Worm (Caenorhabditis elegans) whole organism, dauer: Measurements from ENCODE around the gene rfk-1.

Experiments used
- unc-62 ChIP-seq: sonication (generic microtip); optimal IDR thresholded peaks from 2 replicates; lab custom pipeline; 2017; ENCODE audit warnings: missing biosample characterization, missing genetic modification reagents, missing genetic modification characterization

rfk-1 gene

ce11 chrIV:10409377-10409776 lies at the start of gene rfk-1:
Gene rfk-1, minus strand, starts transcription at chrIV:10409477.
- TF ChIP-seq unc-62 (GFP tag; lab: Kevin White, UChicago): no peak

DNA sequence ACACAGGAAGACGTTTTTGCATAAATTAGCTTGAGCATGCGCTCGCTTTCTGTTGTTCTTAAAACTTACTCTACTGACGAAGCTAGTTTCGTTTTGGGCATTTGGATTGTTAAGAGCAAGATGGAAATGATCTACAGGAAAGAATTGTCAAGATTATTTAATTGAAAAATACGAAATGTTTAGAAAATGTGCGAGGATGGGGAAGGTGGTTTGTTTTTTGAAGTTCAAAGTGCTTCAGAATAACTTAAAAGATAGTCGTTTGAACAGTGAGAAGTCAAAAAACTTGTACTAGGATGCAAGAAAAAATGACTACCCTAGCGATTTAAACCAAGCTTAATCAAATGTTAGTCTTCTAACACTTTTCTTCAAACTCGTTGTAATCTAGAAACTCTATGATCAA lies 47.9 kb upstream of the rfk-1 start, which contains the start of gene srb-17:
TSS of gene srb-17 (minus strand) at position 101 of the 400 bp plus-strand sequence.
- no peak for TF ChIP-seq unc-62 (GFP tag; lab: Kevin White, UChicago)

ce11 chrIV:10453001-10453400 lies 43.7 kb upstream of the rfk-1 start, which contains the start of gene F01D4.8:
Gene F01D4.8, minus strand, starts transcription at chrIV:10453101.
- no peak for TF ChIP-seq unc-62 (GFP tag; lab: Kevin White, UChicago)

DNA sequence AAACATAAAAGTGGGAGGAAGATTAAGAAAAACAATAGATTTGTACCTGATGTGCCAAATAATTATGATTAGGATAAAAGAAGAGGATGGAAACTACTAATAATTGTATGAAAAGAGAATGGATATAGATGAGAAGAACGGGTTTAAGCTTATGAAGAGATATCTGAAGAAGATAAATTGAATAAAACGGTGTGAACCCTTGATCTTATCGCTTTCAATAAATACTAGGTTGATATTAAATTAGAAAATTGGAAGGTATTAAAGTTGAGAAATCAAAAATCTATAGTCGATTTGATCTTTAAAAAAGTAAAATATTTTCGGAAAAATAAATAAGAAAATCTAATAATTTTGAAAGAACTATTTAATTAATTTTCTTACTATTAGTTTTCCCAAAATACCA lies 40.5 kb upstream of the rfk-1 start, which contains the start of gene F13B12.4:
TSS of gene F13B12.4 (minus strand) at position 101 of the 400 bp plus-strand sequence.
- no peak for TF ChIP-seq unc-62 (GFP tag; lab: Kevin White, UChicago)

DNA sequence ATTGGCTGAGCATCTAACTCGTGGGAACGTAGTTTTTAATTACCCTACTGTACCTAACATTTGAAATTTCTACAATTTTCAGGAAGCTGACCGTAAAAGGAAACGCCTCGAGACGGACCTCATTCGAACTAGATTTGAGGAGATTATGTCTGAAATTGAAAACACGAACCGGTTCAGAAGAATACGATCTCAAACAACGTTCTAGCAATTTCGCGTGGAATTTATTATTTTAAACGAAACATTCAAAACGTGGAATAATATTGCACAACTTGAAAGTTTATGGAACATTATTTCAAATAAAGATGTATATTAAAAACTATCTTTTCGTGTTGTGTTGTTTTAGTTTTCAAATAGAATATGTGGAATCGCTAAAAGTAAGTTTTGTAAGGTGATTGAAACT lies 34.2 kb upstream of the rfk-1 start, which contains the start of gene F13B12.7:
TSS of gene F13B12.7 (plus strand) at position 301 of the 400 bp plus-strand sequence.
- TF ChIP-seq unc-62 (GFP tag; lab: Kevin White, UChicago): no peak

DNA sequence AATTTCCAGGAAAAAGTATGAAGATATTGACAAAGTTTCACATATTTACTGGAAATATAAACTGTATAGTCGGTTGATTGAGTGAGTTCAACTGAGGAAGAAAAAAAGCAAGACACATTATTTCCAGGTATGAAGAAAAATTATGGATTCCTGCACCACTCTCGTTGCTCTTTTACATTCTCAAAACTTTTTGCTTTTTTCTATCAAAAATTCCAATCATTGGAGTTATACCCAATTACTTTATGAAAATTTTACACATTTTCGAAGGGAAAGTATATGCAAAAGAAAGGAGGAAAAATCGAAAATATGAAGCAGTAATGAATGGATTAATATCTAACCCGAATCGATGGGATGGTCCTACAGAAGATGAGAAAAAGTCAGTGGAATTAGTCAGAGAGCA lies 33.6 kb upstream of the rfk-1 start:
- TF ChIP-seq unc-62 (GFP tag; lab: Kevin White, UChicago): no peak

DNA sequence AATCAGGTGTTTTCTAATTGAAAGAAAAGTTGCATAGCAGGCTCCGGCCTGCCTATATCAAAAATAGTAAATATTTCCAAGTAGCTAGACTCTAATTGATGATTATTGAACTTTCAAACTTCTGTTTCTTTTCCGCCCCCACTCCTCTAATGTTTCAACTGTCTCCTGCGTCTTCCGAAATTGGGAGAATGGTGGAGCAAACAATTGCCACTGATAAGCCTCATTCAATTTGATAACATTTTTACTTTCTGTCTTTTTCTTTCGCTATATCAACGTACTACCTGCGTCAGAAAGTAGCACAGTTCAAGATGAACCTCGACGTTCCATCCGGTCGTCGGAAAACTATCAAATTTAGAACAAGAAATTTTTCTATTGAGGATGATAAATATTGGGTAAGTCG lies 29.6 kb upstream of the rfk-1 start, which contains the start of gene F13B12.3:
TSS of gene F13B12.3 (plus strand) at position 223 of the 400 bp plus-strand sequence.
- no peak for TF ChIP-seq unc-62 (GFP tag; lab: Kevin White, UChicago)

ce11 chrIV:10437114-10437513 lies 27.8 kb upstream of the rfk-1 start:
- TF ChIP-seq unc-62 (GFP tag; lab: Kevin White, UChicago): no peak

- TF ChIP-seq unc-62 (GFP tag; lab: Kevin White, UChicago): no peak
Observed at ce11 chrIV:10436401-10436800, 27.1 kb upstream of the rfk-1 start, which contains the start of gene ins-1. Gene ins-1, plus strand, starts transcription at chrIV:10436701.

DNA sequence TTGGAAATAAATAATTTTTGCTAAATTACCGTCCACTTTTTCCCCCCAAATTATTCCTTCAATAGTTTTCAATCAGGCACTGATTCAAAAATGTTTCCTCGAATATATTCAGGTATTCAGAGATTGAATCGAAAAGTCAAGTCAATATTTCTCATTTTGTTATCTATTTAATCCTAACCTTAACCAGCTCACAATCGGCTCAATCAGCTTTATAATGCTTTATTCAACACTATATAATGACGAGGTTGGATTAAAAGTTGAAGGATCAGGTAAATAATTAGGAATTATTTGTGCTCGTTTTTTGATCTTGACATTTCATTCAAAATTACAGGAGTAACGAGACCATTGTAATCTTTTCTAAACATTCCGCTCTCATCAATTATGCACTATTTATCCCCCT lies 21.2 kb upstream of the rfk-1 start:
- TF ChIP-seq unc-62 (GFP tag; lab: Kevin White, UChicago): no peak

DNA sequence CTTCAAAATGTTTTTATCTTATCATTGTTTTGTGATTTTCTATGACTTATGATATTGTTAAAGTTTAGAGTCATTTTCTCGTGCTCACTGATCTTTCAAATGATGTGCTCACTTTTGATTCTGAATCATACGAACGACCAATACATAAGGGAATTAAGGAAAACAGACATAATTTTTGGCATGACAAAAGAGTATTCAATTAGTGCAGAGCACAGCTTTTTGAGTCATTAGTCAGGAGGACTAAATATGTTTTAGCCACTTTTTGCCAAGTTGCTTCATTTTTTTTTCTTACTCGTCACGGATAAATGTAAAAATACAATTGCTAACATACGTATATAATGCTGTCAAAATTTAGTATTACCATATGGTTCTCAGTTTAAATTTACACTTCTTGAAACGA lies 19.9 kb upstream of the rfk-1 start, which contains the start of gene F13B12.2:
TSS of gene F13B12.2 (minus strand) at position 2 of the 400 bp plus-strand sequence.
- no peak for TF ChIP-seq unc-62 (GFP tag; lab: Kevin White, UChicago)

ce11 chrIV:10425129-10425528 lies 15.9 kb upstream of the rfk-1 start:
- TF ChIP-seq unc-62 (GFP tag; lab: Kevin White, UChicago): no peak

DNA sequence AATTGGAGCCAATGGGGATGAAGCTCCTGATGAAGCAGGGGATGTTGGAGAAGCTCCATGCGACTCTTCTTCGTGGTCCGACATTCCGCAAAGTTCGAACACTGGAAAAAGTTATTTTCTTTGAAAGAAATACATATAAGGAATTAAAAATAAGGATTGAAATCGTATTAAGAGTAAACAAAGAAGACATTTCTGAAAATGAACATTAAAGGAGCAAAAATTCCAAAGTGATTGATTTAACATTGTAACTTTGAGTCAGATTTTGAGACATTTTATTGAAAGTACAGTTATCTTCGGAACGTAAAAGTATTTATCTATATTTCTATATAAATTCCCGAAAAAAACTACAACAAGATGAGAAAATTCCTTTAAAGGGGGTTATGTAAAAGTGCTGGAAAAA lies 15.3 kb upstream of the rfk-1 start, which contains the start of gene F13B12.1:
TSS of gene F13B12.1 (minus strand) at position 101 of the 400 bp plus-strand sequence.
- TF ChIP-seq unc-62 (GFP tag; lab: Kevin White, UChicago): no peak

- TF ChIP-seq unc-62 (GFP tag; lab: Kevin White, UChicago): no peak
Observed at ce11 chrIV:10422230-10422629, 13.0 kb upstream of the rfk-1 start.

DNA sequence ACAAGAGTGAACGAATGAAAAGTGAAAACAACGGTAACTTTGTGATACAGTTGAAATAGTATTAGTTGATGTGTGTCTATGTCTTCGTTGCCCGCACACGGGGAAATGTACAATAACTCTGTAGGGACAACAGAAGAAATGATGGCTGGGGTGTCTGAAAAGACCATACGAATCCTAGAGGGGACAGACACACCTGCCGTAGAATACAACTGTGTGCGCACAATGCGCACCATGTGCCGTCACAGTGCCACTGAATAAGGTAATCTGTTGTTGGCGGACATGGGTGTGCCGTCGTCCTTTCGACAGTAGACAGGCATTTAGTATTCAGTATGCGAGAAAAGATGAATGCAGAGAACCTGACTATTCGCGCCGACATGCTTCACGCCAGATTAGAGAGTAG lies 12.0 kb upstream of the rfk-1 start:
- TF ChIP-seq unc-62 (GFP tag; lab: Kevin White, UChicago): no peak

DNA sequence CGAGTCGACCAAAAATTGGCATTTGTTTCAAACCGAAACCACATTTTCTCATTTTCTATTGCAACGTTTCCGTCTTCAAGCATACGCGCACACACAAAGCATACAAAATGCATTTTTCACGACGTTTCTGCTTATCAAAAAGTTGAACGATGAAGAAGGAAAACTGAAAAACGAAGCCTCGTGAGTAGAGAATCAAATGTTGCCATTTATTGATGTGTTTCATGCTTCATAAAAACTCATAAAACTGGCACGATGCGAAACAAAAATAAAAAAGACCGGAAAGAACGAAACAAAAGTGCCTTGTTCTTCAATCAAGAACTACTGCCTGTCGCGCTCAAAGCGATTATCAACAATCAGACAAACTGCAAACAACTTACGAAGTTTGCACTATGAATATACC lies 11.2 kb upstream of the rfk-1 start:
- no peak for TF ChIP-seq unc-62 (GFP tag; lab: Kevin White, UChicago)

- TF ChIP-seq unc-62 (GFP tag; lab: Kevin White, UChicago): no peak
Observed at ce11 chrIV:10419896-10420295, 10.6 kb upstream of the rfk-1 start.
